Fruit fly (Drosophila melanogaster): ENCODE data around the gene nsl1.

The nsl1 gene

dm6 chr3R:15834375-15835031 is 40.9 kb downstream of the nsl1 start, which contains the start of the genes CG43317 and Arpc3A (continued):
- TF ChIP-seq chinmo (GFP tag; IDR thresholded peaks at IDR 0.05; ENCODE audit: partially characterized antibody) (0 out of 4 replicates have a peak, but pooled peaks have one; percentile 34), prd (optimal IDR thresholded peaks at IDR 0.05) (no peak), prd (GFP tag; IDR thresholded peaks at IDR 0.05) (0 out of 3 replicates have a peak, but pooled peaks have one; percentile 22), CG7556 (GFP tag; optimal IDR thresholded peaks at IDR 0.05) (no peak), CG2120 (GFP tag; optimal IDR thresholded peaks at IDR 0.05) (peak; percentile 4), CG6791 (GFP tag; IDR thresholded peaks at IDR 0.05; ENCODE audit: partially characterized antibody) (peak; percentile 14; the same call in 1 of the 3 replicates)

- TF ChIP-seq tup (GFP tag; optimal IDR thresholded peaks at IDR 0.05) (no peak), psq (GFP tag; optimal IDR thresholded peaks at IDR 0.05) (no peak), vnd (GFP tag; IDR thresholded peaks at IDR 0.05; ENCODE audit: partially characterized antibody) (peak; percentile 58; the same call in 2 of the 3 replicates), CG3838 (GFP tag; optimal IDR thresholded peaks at IDR 0.05) (no peak), CG10462 (GFP tag; optimal IDR thresholded peaks at IDR 0.05) (no peak), CG17385 (GFP tag; optimal IDR thresholded peaks at IDR 0.05) (no peak), CG10543 (GFP tag; optimal IDR thresholded peaks at IDR 0.05) (peak; percentile 47), odd (GFP tag; optimal IDR thresholded peaks at IDR 0.05) (no peak), tio (GFP tag; optimal IDR thresholded peaks at IDR 0.05) (no peak), H15 (GFP tag; IDR thresholded peaks at IDR 0.05) (no peak), Antp (GFP tag; optimal IDR thresholded peaks at IDR 0.05) (no peak), peb (GFP tag; IDR thresholded peaks at IDR 0.05) (no peak), CG6765 (GFP tag; optimal IDR thresholded peaks at IDR 0.05) (no peak), br (optimal IDR thresholded peaks at IDR 0.05) (no peak), CG6254 (GFP tag; optimal IDR thresholded peaks at IDR 0.05) (no peak), D19B (GFP tag; optimal IDR thresholded peaks at IDR 0.05) (no peak), tx (GFP tag; optimal IDR thresholded peaks at IDR 0.05) (no peak), CG18764 (GFP tag; optimal IDR thresholded peaks at IDR 0.05) (peak; percentile 1), Deaf1 (tag; optimal IDR thresholded peaks at IDR 0.05) (no peak), CG1832 (GFP tag; optimal IDR thresholded peaks at IDR 0.05) (no peak), pnt (GFP tag; optimal IDR thresholded peaks at IDR 0.05) (no peak), CG2116 (GFP tag; optimal IDR thresholded peaks at IDR 0.05) (peak; percentile 76), eyg (GFP tag; optimal IDR thresholded peaks at IDR 0.05) (no peak), CG3726 (GFP tag; IDR thresholded peaks at IDR 0.05) (no peak), nau (GFP tag; optimal IDR thresholded peaks at IDR 0.05) (no peak), Stat92E (GFP tag; optimal IDR thresholded peaks at IDR 0.05) (no peak), sc (optimal IDR thresholded peaks at IDR 0.05) (no peak), sc (GFP tag; optimal IDR thresholded peaks at IDR 0.05) (no peak), CG33557 (GFP tag; optimal IDR thresholded peaks at IDR 0.05) (peak; percentile 49), dan (GFP tag; IDR thresholded peaks at IDR 0.05) (no peak), bowl (GFP tag; IDR thresholded peaks at IDR 0.05) (no peak), slou (GFP tag; optimal IDR thresholded peaks at IDR 0.05) (no peak), CG30403 (GFP tag; optimal IDR thresholded peaks at IDR 0.05) (peak; percentile 64), kni (GFP tag; optimal IDR thresholded peaks at IDR 0.05) (no peak), phol (tag; optimal IDR thresholded peaks at IDR 0.05) (peak; percentile 73), CG2129 (GFP tag; IDR thresholded peaks at IDR 0.05; ENCODE audit: partially characterized antibody) (no peak; the same call in 1 of the 2 replicates), da (GFP tag; optimal IDR thresholded peaks at IDR 0.05) (no peak), NK7.1 (GFP tag; optimal IDR thresholded peaks at IDR 0.05) (no peak), otp (GFP tag; IDR thresholded peaks at IDR 0.05) (no peak), abd-A (tag; optimal IDR thresholded peaks at IDR 0.05) (no peak)
These were observed 43.6 kb downstream of the nsl1 start, which contains the start of the genes ND-23 and spn-E for dm6 chr3R:15836864-15837824. Gene ND-23 (minus strand): TSS chr3R:15837117. Gene spn-E (plus strand): TSS chr3R:15837419.
